Worm (Caenorhabditis elegans) whole organism, dauer: ENCODE data around the gene cid-1.

ENCODE experiments used
- unc-62 ChIP-seq: sonication (generic microtip); optimal IDR thresholded peaks from 2 replicates; lab custom pipeline; 2017; ENCODE audit warnings: missing biosample characterization, missing genetic modification reagents, missing genetic modification characterization

The cid-1 gene

ce11 chrIII:5173139-5173538 lies 583 bp upstream of the cid-1 start, which contains the start of gene emb-1:
Gene emb-1 (plus strand): TSS chrIII:5173439.
- no peak for TF ChIP-seq unc-62 (GFP tag; lab: Kevin White, UChicago)

- no peak for TF ChIP-seq unc-62 (GFP tag; lab: Kevin White, UChicago)
Measured at ce11 chrIII:5179166-5179565, 5.4 kb downstream of the cid-1 start.

- no peak for TF ChIP-seq unc-62 (GFP tag; lab: Kevin White, UChicago)
Measured at ce11 chrIII:5180588-5180987, 6.9 kb downstream of the cid-1 start.

ce11 chrIII:5181217-5181616 lies 7.5 kb downstream of the cid-1 start:
- TF ChIP-seq unc-62 (GFP tag; lab: Kevin White, UChicago) = no peak

- TF ChIP-seq unc-62 (GFP tag; lab: Kevin White, UChicago) = no peak
Measured at ce11 chrIII:5181641-5182040, 7.9 kb downstream of the cid-1 start.

ce11 chrIII:5183372-5183771 lies 9.7 kb downstream of the cid-1 start:
- no peak for TF ChIP-seq unc-62 (GFP tag; lab: Kevin White, UChicago)

- TF ChIP-seq unc-62 (GFP tag; lab: Kevin White, UChicago) = no peak
Measured at ce11 chrIII:5185620-5186019, 11.9 kb downstream of the cid-1 start, which contains the start of gene pup-2. Gene pup-2 (plus strand): TSS chrIII:5185920.

- TF ChIP-seq unc-62 (GFP tag; lab: Kevin White, UChicago) = no peak
Measured at ce11 chrIII:5188426-5188825, 14.7 kb downstream of the cid-1 start, which contains the start of gene K10D2.8. Gene K10D2.8 (plus strand): TSS chrIII:5188726.

ce11 chrIII:5190179-5190578 lies 16.5 kb downstream of the cid-1 start:
- no peak for TF ChIP-seq unc-62 (GFP tag; lab: Kevin White, UChicago)

ce11 chrIII:5190671-5191174 lies 17.0 kb downstream of the cid-1 start, which contains the start of gene hira-1:
Gene hira-1 (plus strand): TSS chrIII:5191124.
- no peak for TF ChIP-seq unc-62 (GFP tag; lab: Kevin White, UChicago)

- TF ChIP-seq unc-62 (GFP tag; lab: Kevin White, UChicago) = no peak
Measured at ce11 chrIII:5193266-5193665, 19.5 kb downstream of the cid-1 start.

ce11 chrIII:5195690-5196089 lies 22.0 kb downstream of the cid-1 start, which contains the start of gene moc-6:
Gene moc-6 (plus strand): TSS chrIII:5195990.
- TF ChIP-seq unc-62 (GFP tag; lab: Kevin White, UChicago) = no peak

ce11 chrIII:5196298-5197045 lies 22.8 kb downstream of the cid-1 start:
- no peak for TF ChIP-seq unc-62 (GFP tag; lab: Kevin White, UChicago)

- no peak for TF ChIP-seq unc-62 (GFP tag; lab: Kevin White, UChicago)
Measured at ce11 chrIII:5199577-5199976, 25.9 kb downstream of the cid-1 start, which contains the start of gene emb-8. Gene emb-8 (minus strand): TSS chrIII:5199677.

ce11 chrIII:5200349-5200748 lies 26.6 kb downstream of the cid-1 start:
- no peak for TF ChIP-seq unc-62 (GFP tag; lab: Kevin White, UChicago)

- no peak for TF ChIP-seq unc-62 (GFP tag; lab: Kevin White, UChicago)
Measured at ce11 chrIII:5201267-5201666, 27.5 kb downstream of the cid-1 start.

- TF ChIP-seq unc-62 (GFP tag; lab: Kevin White, UChicago) = no peak
Measured at ce11 chrIII:5202641-5203040, 28.9 kb downstream of the cid-1 start.
